Fruit fly (Drosophila melanogaster): ENCODE data around the gene Shmt.

The Shmt gene

DNA sequence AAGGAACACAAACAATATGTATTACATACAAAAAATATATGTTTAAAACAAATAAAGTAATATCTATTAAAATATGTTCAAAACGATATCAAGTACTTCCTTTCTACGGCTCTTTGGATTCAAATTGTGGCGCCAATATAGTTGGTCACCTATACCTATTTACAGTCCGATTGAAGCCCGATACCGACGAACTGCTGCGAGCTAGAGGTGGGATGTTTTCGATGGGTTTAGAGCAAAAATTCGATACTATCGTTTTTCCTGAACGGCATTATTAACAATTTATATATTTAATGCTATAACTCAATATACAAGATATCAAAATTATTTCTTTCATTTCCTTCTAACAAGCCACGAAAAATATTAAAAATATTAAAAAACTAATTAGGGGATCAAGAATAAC is 25.2 kb upstream of the Shmt start:
- TF ChIP-seq usp (GFP tag; optimal IDR thresholded peaks at IDR 0.05) (no peak), CG8478 (optimal IDR thresholded peaks at IDR 0.05) (no peak), pan (optimal IDR thresholded peaks at IDR 0.05) (no peak), psq (optimal IDR thresholded peaks at IDR 0.05) (no peak), Dll (optimal IDR thresholded peaks at IDR 0.05) (no peak), EcR (GFP tag; optimal IDR thresholded peaks at IDR 0.05) (no peak)

DNA sequence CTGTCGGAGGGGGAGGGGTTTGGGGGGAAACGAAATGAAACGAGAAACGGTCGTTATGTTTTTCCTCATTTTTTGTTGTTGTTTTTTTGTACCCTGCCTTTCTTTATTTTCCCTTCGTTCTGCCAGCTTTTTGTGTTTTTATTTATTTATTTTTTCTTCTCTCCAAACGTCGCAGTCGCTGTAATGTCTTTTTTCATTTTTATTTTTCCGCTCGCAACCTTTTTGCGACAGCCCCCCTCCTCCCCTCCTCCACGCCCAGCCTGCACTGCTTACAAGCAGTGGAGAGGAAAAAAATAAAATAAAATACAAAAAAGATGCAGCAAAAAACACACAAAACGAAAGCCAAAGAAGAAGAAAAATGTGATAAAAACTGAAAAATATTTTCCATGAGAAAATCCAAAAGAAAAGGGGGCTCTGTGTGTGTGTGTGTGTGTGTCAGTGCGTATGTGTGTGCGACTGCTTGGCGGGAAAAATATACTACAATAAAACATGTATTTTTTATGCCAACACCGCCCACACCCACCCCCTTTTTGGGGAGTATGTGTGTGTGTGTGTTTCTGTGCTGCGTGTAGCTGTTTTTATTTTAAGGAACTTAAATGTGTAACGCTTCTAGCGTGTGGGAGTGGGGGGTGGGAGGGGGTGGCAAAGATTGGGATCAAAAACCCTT is 18.6 kb upstream of the Shmt start:
- TF ChIP-seq Dll (optimal IDR thresholded peaks at IDR 0.05) (no peak), CG8478 (optimal IDR thresholded peaks at IDR 0.05) (no peak), pan (optimal IDR thresholded peaks at IDR 0.05) (no peak), EcR (GFP tag; optimal IDR thresholded peaks at IDR 0.05) (no peak), usp (GFP tag; optimal IDR thresholded peaks at IDR 0.05) (no peak), psq (optimal IDR thresholded peaks at IDR 0.05) (no peak)

DNA sequence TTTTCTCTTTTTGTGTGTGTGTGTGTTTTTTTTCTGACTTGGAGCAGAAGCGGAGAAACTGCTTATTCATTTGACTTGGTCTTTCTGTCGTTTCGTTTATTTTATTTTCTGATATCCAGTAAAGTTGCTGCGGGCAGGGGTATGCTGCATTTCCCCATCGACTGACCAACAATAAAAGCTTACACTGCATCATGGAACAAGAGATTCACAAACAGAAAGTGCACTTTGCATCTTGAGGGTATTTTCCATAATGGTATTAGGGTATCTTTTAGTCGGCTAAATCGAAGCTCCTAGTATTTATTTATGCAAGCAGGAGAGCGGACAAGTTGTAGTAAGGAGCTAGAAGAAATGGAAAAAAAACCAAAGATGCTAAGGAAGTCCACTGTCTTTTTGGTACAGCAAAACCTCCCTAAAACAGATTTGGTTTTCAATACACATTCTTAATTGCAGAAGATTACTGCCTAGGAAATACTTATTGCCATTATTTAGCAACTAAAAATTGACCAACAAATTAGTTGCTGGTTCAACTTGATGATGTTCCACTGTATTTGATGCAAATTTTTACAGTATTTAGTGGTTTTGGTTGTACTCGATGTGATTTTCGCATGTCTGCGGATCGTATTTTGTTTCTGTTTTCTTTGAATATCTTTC is 15.9 kb upstream of the Shmt start:
- TF ChIP-seq pan (optimal IDR thresholded peaks at IDR 0.05) (no peak), Dll (optimal IDR thresholded peaks at IDR 0.05) (no peak), usp (GFP tag; optimal IDR thresholded peaks at IDR 0.05) (no peak), psq (optimal IDR thresholded peaks at IDR 0.05) (no peak), EcR (GFP tag; optimal IDR thresholded peaks at IDR 0.05) (no peak), CG8478 (optimal IDR thresholded peaks at IDR 0.05) (no peak)

DNA sequence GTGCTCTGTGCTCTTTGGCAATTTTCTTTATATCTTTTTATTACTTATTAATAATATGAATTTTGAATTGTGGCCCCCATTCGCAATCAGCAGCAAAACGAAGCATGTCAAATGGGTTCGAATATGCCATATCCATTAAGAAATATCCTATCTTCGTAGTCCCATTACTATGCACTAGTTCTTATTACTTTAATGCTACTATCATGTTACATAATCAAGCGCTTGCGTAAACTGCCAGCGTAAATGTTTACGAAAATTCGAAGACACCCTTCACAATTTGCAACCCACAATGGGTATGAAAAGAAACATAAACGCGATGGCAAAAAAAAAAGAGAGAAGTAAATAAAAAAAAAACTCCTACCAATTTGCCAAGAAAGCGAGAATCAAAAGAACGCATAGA is 10.1 kb upstream of the Shmt start:
- TF ChIP-seq pan (optimal IDR thresholded peaks at IDR 0.05) (no peak), psq (optimal IDR thresholded peaks at IDR 0.05) (no peak), Dll (optimal IDR thresholded peaks at IDR 0.05) (no peak), usp (GFP tag; optimal IDR thresholded peaks at IDR 0.05) (no peak), EcR (GFP tag; optimal IDR thresholded peaks at IDR 0.05) (no peak), CG8478 (optimal IDR thresholded peaks at IDR 0.05) (no peak)

DNA sequence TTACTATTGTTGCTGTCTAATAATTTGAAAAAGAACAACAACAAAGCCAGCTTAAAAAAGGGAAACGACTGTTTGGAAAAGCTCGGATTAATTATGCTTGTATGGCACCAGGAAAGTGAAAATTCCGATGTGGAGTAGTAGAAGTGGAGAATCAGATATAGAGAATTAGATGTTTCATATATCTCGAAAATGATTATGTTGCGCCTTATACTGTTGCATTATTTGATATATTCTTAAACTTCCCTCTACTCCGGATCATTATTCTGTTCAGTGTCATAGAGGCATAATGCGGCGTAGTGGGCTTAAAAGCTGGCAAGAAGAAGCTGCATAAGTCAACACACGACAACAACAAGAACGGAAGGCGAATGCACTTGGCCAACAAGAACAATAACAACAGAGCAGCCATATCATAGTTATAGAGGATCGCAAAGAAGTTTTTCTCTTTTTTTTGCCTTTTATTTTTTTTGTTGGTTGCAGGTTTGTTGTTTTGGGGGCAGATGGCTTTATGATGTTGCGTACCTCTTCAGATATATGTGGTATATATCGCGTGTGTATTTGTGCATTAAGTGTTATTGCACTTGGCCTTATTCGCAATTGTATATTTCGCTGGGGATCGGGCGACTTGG is 9.3 kb upstream of the Shmt start:
- peak in 1 of 2 experiments; percentile 51 for TF ChIP-seq EcR (GFP tag; optimal IDR thresholded peaks at IDR 0.05)
- TF ChIP-seq psq (optimal IDR thresholded peaks at IDR 0.05): no peak

DNA sequence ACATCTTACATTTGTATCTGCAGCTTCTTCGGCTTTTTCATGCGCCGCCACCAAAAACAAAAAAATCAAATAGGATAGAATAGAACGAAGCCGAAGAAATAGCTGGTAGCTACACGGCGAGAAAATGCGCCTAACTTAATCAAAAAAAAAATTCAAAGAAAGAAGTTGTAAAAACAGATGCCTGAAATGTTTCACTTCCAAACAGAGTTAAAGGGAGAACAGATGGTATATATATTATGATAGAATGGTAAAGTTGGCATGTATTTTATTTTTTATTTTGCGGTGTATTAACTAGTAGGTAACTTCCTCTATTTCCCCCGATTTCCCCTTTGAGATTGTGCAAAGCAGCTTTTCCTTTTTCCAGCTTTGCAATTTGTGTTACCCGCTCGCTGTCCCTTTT is 7.8 kb upstream of the Shmt start:
- TF ChIP-seq pan (optimal IDR thresholded peaks at IDR 0.05) (no peak), usp (GFP tag; optimal IDR thresholded peaks at IDR 0.05) (no peak), Dll (optimal IDR thresholded peaks at IDR 0.05) (no peak), psq (optimal IDR thresholded peaks at IDR 0.05) (no peak), EcR (GFP tag; optimal IDR thresholded peaks at IDR 0.05) (no peak), CG8478 (optimal IDR thresholded peaks at IDR 0.05) (no peak)

DNA sequence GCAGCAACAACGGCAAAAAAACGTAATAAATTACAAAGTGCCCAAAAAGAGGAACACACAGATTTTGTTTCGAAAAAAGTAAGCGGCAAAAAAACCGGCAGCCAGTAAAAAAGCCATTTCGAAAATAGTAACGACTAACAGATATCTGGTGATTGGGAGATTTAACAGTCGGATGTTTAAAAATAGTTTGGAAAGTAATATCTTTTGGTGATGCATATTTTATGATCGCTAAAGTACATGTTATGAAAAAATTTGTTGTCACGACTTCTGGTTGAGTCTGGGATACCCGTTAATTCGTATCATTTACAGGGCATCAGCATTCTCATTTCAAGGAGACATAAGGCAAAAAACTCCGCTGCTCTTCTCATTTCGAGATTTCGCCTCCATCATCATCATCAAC is 6.5 kb upstream of the Shmt start:
- TF ChIP-seq pan (optimal IDR thresholded peaks at IDR 0.05) (peak; percentile 64), psq (optimal IDR thresholded peaks at IDR 0.05) (no peak)

DNA sequence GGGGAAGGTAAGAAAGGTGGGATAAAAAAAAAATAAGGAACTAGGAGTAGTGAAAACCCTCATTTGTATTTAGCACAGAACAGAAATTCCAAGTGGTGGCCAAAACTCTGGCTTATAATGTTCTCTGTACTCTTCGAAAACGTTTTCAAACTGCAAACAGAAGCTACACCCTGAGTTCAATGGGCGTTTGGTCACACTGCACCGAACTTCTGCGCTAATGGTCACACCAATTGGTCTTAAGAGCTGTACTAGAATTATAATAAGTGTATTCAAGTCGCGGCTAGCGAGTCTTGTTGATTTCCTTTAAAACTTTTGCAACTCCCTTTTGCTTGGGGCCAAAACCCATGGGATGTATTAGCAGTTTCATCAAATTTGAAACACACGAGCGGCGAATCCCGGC is 5.5 kb upstream of the Shmt start:
- TF ChIP-seq Dll (optimal IDR thresholded peaks at IDR 0.05): no peak
- no peak for TF ChIP-seq CG8478 (optimal IDR thresholded peaks at IDR 0.05)
- TF ChIP-seq usp (GFP tag; optimal IDR thresholded peaks at IDR 0.05): no peak
- TF ChIP-seq EcR (GFP tag; optimal IDR thresholded peaks at IDR 0.05): no peak
- no peak for TF ChIP-seq psq (optimal IDR thresholded peaks at IDR 0.05)
- TF ChIP-seq pan (optimal IDR thresholded peaks at IDR 0.05): no peak

DNA sequence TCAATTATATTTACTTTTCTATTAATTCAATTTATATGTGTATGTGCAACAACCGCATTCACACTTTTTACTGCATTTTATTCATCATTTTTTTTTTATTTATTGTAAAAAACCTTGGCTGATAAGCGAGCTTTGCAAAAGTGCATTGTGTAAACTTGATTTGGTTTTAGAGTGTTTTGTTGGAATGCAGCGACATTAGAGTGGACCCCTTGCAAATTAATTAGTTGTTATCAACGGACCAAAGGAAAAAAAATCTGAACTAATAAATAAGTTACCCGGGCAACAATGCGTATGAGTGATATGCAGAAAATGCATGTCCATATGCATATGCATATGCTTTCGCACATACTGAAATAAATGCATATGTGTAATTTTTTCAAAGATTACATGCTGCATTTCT is 4.3 kb upstream of the Shmt start:
- TF ChIP-seq pan (optimal IDR thresholded peaks at IDR 0.05) (no peak), Dll (optimal IDR thresholded peaks at IDR 0.05) (no peak), CG8478 (optimal IDR thresholded peaks at IDR 0.05) (no peak), psq (optimal IDR thresholded peaks at IDR 0.05) (no peak), usp (GFP tag; optimal IDR thresholded peaks at IDR 0.05) (no peak), EcR (GFP tag; optimal IDR thresholded peaks at IDR 0.05) (no peak)

DNA sequence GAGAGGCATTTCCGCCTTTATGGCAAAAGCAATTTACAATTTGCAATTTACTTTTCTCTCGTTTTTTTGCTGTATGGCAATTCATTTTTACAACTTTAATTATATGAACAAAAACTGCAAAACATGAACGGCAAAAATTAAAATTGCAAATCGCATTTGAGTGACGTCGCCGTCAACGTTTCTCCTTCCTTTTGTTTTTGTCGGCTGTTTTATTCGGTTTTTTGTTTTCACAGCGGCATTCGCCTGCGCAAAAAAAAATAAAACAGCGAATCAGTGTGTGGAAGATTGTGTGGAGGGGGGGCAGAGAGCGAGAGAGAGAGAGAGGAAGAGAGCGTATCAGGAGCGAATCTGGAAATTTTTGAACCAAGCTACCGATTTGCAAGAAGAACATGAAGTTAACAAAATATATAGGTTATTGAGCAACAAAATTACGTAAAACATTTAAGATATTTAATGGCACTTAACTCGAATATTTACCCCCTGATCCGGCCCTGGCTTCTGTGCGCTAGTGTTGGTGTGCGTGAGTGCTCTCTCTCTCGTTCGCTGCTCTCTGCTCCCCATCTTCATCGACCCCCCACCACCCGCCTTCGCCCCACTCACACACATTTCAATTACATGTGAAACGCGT is 2.0 kb upstream of the Shmt start:
- TF ChIP-seq EcR (GFP tag; optimal IDR thresholded peaks at IDR 0.05) (no peak), CG8478 (optimal IDR thresholded peaks at IDR 0.05) (no peak), Dll (optimal IDR thresholded peaks at IDR 0.05) (no peak), usp (GFP tag; optimal IDR thresholded peaks at IDR 0.05) (no peak), psq (optimal IDR thresholded peaks at IDR 0.05) (peak; percentile 35)

DNA sequence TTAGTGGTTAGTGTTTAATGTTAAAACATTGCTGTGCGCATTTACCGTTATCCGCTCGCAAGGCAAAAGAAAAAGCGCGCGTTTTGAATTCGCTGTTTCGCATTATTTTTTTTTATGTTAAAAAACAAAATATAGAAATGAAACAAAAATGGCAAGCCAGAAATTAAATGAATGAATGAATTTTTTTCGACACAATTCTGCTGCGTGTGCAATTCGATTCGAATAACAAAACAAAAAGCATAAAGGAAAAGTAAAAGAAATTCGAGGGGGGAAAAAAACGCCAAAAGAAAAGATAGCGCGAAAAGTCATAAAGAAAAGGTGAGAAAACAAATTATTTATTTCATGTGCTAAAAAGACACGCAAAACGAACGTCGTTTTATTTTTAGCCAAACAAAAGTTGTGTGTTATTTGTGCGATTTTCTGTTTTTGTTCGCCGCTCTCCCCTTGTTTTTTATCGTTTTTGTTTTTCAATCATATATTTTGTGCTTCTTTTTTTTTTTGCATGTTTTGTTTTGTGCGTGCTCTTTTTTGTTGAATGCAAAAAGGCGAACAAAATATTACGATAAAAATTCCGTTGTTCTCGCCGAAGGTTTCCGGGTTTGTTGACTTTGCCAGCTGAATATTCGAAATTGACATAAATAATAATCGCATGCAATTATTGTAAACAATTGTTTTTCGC is 852 bp upstream of the Shmt start:
- TF ChIP-seq Dll (optimal IDR thresholded peaks at IDR 0.05) (no peak), pan (optimal IDR thresholded peaks at IDR 0.05) (no peak), usp (GFP tag; optimal IDR thresholded peaks at IDR 0.05) (no peak), EcR (GFP tag; optimal IDR thresholded peaks at IDR 0.05) (no peak), CG8478 (optimal IDR thresholded peaks at IDR 0.05) (no peak), psq (optimal IDR thresholded peaks at IDR 0.05) (no peak)
